Worm (Caenorhabditis elegans): Measurements from ENCODE around the gene W09C2.7.

Gene W09C2.7

DNA sequence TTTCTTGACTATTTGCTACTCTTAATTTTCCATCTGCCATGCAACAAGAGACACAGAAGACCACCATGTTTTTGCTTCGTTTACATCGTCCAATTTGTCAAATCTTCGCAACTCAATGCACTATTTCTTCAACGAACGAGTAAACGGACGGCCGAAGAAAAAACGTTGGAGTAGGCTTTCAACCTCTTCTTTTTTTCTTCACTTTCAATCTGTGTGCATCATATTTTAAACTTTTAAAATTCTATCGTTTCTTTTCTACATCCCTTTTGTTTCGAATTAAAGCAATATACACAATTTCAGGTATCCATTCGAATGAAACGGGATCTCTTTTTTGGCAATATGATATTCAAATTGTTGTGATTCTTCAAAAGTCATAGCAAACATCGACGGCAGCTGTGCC, 35.6 kb upstream of the W09C2.7 start, which contains the start of gene acc-1:
Gene acc-1 (plus strand): TSS at position 301 of the 400 bp plus-strand sequence.
- no peak for TF ChIP-seq unc-62 (GFP tag; optimal IDR thresholded peaks at IDR 0.05)
- no peak for TF ChIP-seq lsy-2 (tag; optimal IDR thresholded peaks at IDR 0.05)
- no peak for TF ChIP-seq egl-27 (tag; optimal IDR thresholded peaks at IDR 0.05)
- no peak for TF ChIP-seq alr-1 (tag; optimal IDR thresholded peaks at IDR 0.05)
- no peak for TF ChIP-seq snpc-4 (tag; optimal IDR thresholded peaks at IDR 0.05)
- TF ChIP-seq skn-1 (tag; optimal IDR thresholded peaks at IDR 0.05), result no peak
- TF ChIP-seq mab-5 (tag; optimal IDR thresholded peaks at IDR 0.05), result no peak
- no peak for TF ChIP-seq ceh-82 (tag; optimal IDR thresholded peaks at IDR 0.05)
- no peak for TF ChIP-seq ztf-11 (tag; optimal IDR thresholded peaks at IDR 0.05)
- TF ChIP-seq nhr-237 (tag; optimal IDR thresholded peaks at IDR 0.05), result no peak
- no peak for TF ChIP-seq nhr-21 (tag; optimal IDR thresholded peaks at IDR 0.05)
- no peak for TF ChIP-seq C34F6.9 (tag; optimal IDR thresholded peaks at IDR 0.05)
- TF ChIP-seq mbf-1 (tag; optimal IDR thresholded peaks at IDR 0.05), result no peak

DNA sequence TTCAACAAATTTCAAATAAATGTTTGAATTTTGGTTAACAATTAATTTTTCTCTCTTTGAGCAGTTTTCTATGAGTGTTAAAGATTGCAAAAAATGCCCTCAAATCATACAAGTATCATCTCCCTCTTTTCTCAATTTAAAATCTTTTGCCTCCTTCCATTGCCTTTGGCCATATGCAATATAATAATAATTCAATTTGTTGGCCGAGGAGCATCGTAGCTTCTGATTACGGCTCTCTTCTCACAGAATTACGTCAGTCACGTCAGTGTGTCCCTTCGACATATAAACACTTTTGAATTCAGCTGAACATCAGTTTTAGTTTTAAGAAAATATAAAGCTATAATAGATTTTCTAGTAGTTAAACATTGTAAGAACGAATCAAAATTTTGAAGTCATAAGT, 33.4 kb upstream of the W09C2.7 start:
- no peak for TF ChIP-seq ztf-11 (tag; optimal IDR thresholded peaks at IDR 0.05)
- TF ChIP-seq unc-55 (GFP tag; optimal IDR thresholded peaks at IDR 0.05), result no peak
- TF ChIP-seq nhr-77 (tag; optimal IDR thresholded peaks at IDR 0.05), result no peak
- TF ChIP-seq skn-1 (tag; optimal IDR thresholded peaks at IDR 0.05), result no peak

- TF ChIP-seq zag-1 (tag; optimal IDR thresholded peaks at IDR 0.05), result no peak
- no peak for TF ChIP-seq nhr-25 (tag; optimal IDR thresholded peaks at IDR 0.05)
- no peak for TF ChIP-seq nhr-23 (tag; optimal IDR thresholded peaks at IDR 0.05)
- no peak for TF ChIP-seq peb-1 (tag; optimal IDR thresholded peaks at IDR 0.05)
Observed at ce11 chrIV:9654017-9654416, 31.8 kb upstream of the W09C2.7 start, which contains the start of gene F58G6.7. Gene F58G6.7, plus strand, starts transcription at chrIV:9654317.

- peak in 1 of 2 experiments; percentile 5 for TF ChIP-seq lsy-2 (tag; optimal IDR thresholded peaks at IDR 0.05)
- TF ChIP-seq lin-39 (tag; optimal IDR thresholded peaks at IDR 0.05), result no peak
Observed at ce11 chrIV:9653184-9653583, 31.0 kb upstream of the W09C2.7 start, which contains the start of gene F58G6.3. Gene F58G6.3, plus strand, starts transcription at chrIV:9653535.

- TF ChIP-seq nhr-237 (tag; optimal IDR thresholded peaks at IDR 0.05) (no peak), lsy-2 (tag; optimal IDR thresholded peaks at IDR 0.05) (peak in 1 of 2 experiments; percentile 53), F13H6.1 (tag; optimal IDR thresholded peaks at IDR 0.05) (no peak), fos-1 (tag; optimal IDR thresholded peaks at IDR 0.05) (peak; percentile 93), sma-9 (GFP tag; optimal IDR thresholded peaks at IDR 0.05) (peak; percentile 34), sma-9 (tag; optimal IDR thresholded peaks at IDR 0.05) (no peak), crh-2 (tag; optimal IDR thresholded peaks at IDR 0.05) (peak; percentile 79), nhr-129 (tag; optimal IDR thresholded peaks at IDR 0.05) (peak; percentile 75)
Observed at ce11 chrIV:9651234-9651633, 29.1 kb upstream of the W09C2.7 start, which contains the start of gene chca-1. Gene chca-1, plus strand, starts transcription at chrIV:9651394.

ce11 chrIV:9648682-9649081, 26.5 kb upstream of the W09C2.7 start, which contains the start of gene srm-3:
Gene srm-3, plus strand, starts transcription at chrIV:9648982.
- TF ChIP-seq lin-11 (tag; optimal IDR thresholded peaks at IDR 0.05) (no peak), F13H6.1 (tag; optimal IDR thresholded peaks at IDR 0.05) (no peak), nhr-11 (tag; optimal IDR thresholded peaks at IDR 0.05) (no peak), nhr-25 (tag; optimal IDR thresholded peaks at IDR 0.05) (no peak), nhr-6 (tag; optimal IDR thresholded peaks at IDR 0.05) (no peak), C34F6.9 (tag; optimal IDR thresholded peaks at IDR 0.05) (no peak), nhr-77 (tag; optimal IDR thresholded peaks at IDR 0.05) (no peak), alr-1 (tag; optimal IDR thresholded peaks at IDR 0.05) (no peak), lin-13 (GFP tag; optimal IDR thresholded peaks at IDR 0.05) (no peak), sma-3 (GFP tag; optimal IDR thresholded peaks at IDR 0.05) (no peak)

DNA sequence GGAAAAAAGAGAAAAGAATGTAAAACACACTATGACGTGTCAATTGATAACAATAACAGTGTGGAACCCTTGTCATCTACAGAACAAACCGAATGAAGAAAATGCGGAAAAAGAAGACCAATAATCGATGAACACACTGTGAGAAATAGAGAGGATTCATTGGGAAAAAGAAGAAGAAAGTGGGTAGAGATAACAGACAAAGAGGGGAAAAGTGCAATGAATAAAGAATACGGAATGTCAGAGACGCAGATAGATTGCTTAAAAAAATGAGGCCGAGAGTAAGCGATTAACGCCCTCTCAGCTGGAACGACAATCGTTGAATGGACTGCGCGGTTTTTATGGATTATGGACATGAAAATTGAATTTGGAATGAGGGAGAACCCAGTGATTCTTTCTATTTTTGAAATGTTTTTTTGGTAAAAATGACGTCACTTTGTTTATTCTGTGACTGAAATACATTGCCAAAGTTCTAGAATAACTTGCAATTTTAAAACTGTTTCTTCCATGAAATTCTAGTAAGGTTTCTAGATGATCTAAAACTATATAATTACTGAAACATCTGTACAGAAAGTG, 25.7 kb upstream of the W09C2.7 start, which contains the start of gene amph-1:
Gene amph-1 (minus strand): TSS at position 85 of the 573 bp plus-strand sequence.
- TF ChIP-seq nhr-129 (tag; optimal IDR thresholded peaks at IDR 0.05) (peak; percentile 31), alr-1 (tag; optimal IDR thresholded peaks at IDR 0.05) (no peak), lsy-2 (tag; optimal IDR thresholded peaks at IDR 0.05) (peak in 1 of 2 experiments; percentile 41), unc-55 (GFP tag; optimal IDR thresholded peaks at IDR 0.05) (peak; percentile 48), ztf-11 (tag; optimal IDR thresholded peaks at IDR 0.05) (no peak), fos-1 (tag; optimal IDR thresholded peaks at IDR 0.05) (peak; percentile 54), nhr-21 (tag; optimal IDR thresholded peaks at IDR 0.05) (peak; percentile 2), mdl-1 (tag; optimal IDR thresholded peaks at IDR 0.05) (no peak), sma-3 (GFP tag; optimal IDR thresholded peaks at IDR 0.05) (peak; percentile 1), blmp-1 (tag; optimal IDR thresholded peaks at IDR 0.05; ENCODE audit: insufficient read depth) (peak; percentile 50), crh-2 (tag; optimal IDR thresholded peaks at IDR 0.05) (peak; percentile 78), sma-9 (GFP tag; optimal IDR thresholded peaks at IDR 0.05) (peak; percentile 51), sma-9 (tag; optimal IDR thresholded peaks at IDR 0.05) (no peak), nhr-25 (tag; optimal IDR thresholded peaks at IDR 0.05) (no peak), R02D3.7 (tag; optimal IDR thresholded peaks at IDR 0.05) (no peak), lin-13 (GFP tag; optimal IDR thresholded peaks at IDR 0.05) (no peak), nhr-237 (tag; optimal IDR thresholded peaks at IDR 0.05) (no peak), mbf-1 (tag; optimal IDR thresholded peaks at IDR 0.05) (no peak), F13H6.1 (tag; optimal IDR thresholded peaks at IDR 0.05) (peak; percentile 42), C34F6.9 (tag; optimal IDR thresholded peaks at IDR 0.05) (peak; percentile 81)
